Worm (Caenorhabditis elegans): ENCODE measurements around the gene C39E9.12.

Gene C39E9.12

DNA sequence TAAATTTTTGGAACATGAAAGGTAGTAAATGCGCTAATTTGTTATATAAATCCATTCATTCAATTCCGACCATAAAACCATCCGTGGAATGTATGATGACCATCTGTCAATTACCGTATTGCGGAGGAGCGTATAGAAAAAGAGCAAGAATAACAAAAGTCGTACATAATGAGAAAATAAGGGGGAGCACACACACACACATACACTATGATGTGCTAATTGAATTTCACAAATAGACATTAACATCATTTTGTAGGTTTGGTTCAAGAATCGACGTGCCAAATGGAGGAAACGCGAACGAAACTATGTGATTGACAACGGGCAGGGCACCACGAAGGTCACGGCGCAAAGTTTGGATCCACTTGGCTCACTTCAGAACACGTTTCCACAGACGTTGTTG lies 27.6 kb downstream of the C39E9.12 start:
- TF ChIP-seq nhr-84 (tag; optimal IDR thresholded peaks at IDR 0.05) (no peak), C16A3.4 (tag; optimal IDR thresholded peaks at IDR 0.05) (no peak), efl-1 (optimal IDR thresholded peaks at IDR 0.05) (no peak), efl-1 (GFP tag; optimal IDR thresholded peaks at IDR 0.05 in 1 of 2) (no peak), hlh-4 (tag; optimal IDR thresholded peaks at IDR 0.05) (no peak), Y116A8C.19 (tag; optimal IDR thresholded peaks at IDR 0.05; ENCODE audit: borderline replicate concordance) (no peak)

DNA sequence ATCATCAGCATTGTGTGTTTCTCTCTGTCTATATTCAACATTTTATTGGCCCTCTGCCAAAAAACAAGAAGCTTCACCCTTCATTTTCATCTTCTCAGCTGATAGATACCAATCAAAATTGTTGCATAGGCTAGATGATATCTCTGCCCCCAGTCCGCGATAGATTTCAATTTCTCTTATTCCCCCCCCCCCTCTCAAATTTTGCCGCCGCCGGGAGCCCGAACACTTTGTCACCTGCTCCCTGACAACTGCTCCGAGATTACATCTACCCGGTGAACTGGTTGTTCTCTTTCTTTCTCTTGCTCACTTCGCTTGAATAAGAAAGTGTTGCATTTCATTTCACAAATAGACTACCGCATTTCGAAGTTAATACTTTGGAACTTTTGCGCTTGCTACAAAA lies 32.2 kb downstream of the C39E9.12 start:
- no peak for TF ChIP-seq nhr-90 (tag; optimal IDR thresholded peaks at IDR 0.05; ENCODE audit: poor library complexity)
- peak; percentile 66 for TF ChIP-seq lin-14 (GFP tag; optimal IDR thresholded peaks at IDR 0.05)
- peak; percentile 48 for TF ChIP-seq pag-3 (tag; optimal IDR thresholded peaks at IDR 0.05; ENCODE audit: borderline replicate concordance, insufficient read depth)

ce11 chrIV:13127720-13128119 lies 33.9 kb downstream of the C39E9.12 start:
- TF ChIP-seq efl-1 (optimal IDR thresholded peaks at IDR 0.05) (no peak), efl-1 (GFP tag; optimal IDR thresholded peaks at IDR 0.05 in 1 of 2) (peak in 1 of 2 experiments; percentile 39), unc-86 (tag; optimal IDR thresholded peaks at IDR 0.05) (no peak), aly-2 (tag; optimal IDR thresholded peaks at IDR 0.05) (no peak), efl-3 (GFP tag; optimal IDR thresholded peaks at IDR 0.05) (no peak), F16B12.6 (tag; optimal IDR thresholded peaks at IDR 0.05) (no peak), fkh-4 (tag; optimal IDR thresholded peaks at IDR 0.05; ENCODE audit: borderline replicate concordance) (no peak), ceh-63 (GFP tag; optimal IDR thresholded peaks at IDR 0.05) (no peak)

- no peak for TF ChIP-seq fkh-4 (tag; optimal IDR thresholded peaks at IDR 0.05; ENCODE audit: borderline replicate concordance)
- TF ChIP-seq ceh-90 (tag; optimal IDR thresholded peaks at IDR 0.05) = no peak
- no peak for TF ChIP-seq fkh-8 (tag; optimal IDR thresholded peaks at IDR 0.05)
- no peak for TF ChIP-seq hpl-2 (GFP tag; optimal IDR thresholded peaks at IDR 0.05)
- no peak for TF ChIP-seq isw-1 (GFP tag; IDR thresholded peaks at IDR 0.05)
- no peak for TF ChIP-seq jun-1 (tag; optimal IDR thresholded peaks at IDR 0.05)
- no peak for TF ChIP-seq unc-130 (tag; optimal IDR thresholded peaks at IDR 0.05)
- TF ChIP-seq sox-4 (tag; optimal IDR thresholded peaks at IDR 0.05) = no peak
These were observed 48.4 kb downstream of the C39E9.12 start, which contains the start of gene spe-43 for ce11 chrIV:13142254-13142653. spe-43 (minus strand) TSS chrIV:13142354.

Data from whole organism, L1 larva.